Worm (Caenorhabditis elegans): ENCODE data around the gene T09D3.3.

T09D3.3 gene

ce11 chrV:5349471-5349870 lies at the start of gene T09D3.3:
TSS of gene T09D3.3 (minus strand) at chrV:5349571.
- TF ChIP-seq pha-4 (tag; optimal IDR thresholded peaks at IDR 0.05), result no peak
- no peak for TF ChIP-seq nhr-76 (tag; optimal IDR thresholded peaks at IDR 0.05)
- TF ChIP-seq snpc-4 (tag; optimal IDR thresholded peaks at IDR 0.05), result no peak
- no peak for TF ChIP-seq ceh-83 (GFP tag; optimal IDR thresholded peaks at IDR 0.05)
- no peak for TF ChIP-seq lsy-2 (tag; optimal IDR thresholded peaks at IDR 0.05)
- TF ChIP-seq zip-8 (tag; optimal IDR thresholded peaks at IDR 0.05), result no peak

- TF ChIP-seq ceh-39 (tag; optimal IDR thresholded peaks at IDR 0.05), result no peak
Observed at ce11 chrV:5392993-5393628, 43.7 kb upstream of the T09D3.3 start, which contains the start of gene C35A11.4. TSS of gene C35A11.4 (minus strand) at chrV:5393148.

ce11 chrV:5385914-5386493 lies 36.6 kb upstream of the T09D3.3 start, which contains the start of gene C35A11.2:
TSS of gene C35A11.2 (plus strand) at chrV:5386299.
- TF ChIP-seq blmp-1 (tag; optimal IDR thresholded peaks at IDR 0.05) (peak; percentile 75), nhr-76 (tag; optimal IDR thresholded peaks at IDR 0.05) (no peak)

- TF ChIP-seq flh-1 (GFP tag; optimal IDR thresholded peaks at IDR 0.05) (no peak), cnd-1 (tag; optimal IDR thresholded peaks at IDR 0.05) (no peak), M03D4.4 (tag; optimal IDR thresholded peaks at IDR 0.05) (no peak), unc-62 (GFP tag; optimal IDR thresholded peaks at IDR 0.05) (no peak), ztf-11 (tag; optimal IDR thresholded peaks at IDR 0.05) (no peak), sptf-1 (tag; optimal IDR thresholded peaks at IDR 0.05) (no peak), mep-1 (tag; optimal IDR thresholded peaks at IDR 0.05) (no peak), tbx-8 (GFP tag; optimal IDR thresholded peaks at IDR 0.05) (no peak), snpc-4 (tag; optimal IDR thresholded peaks at IDR 0.05) (no peak), ces-1 (GFP tag; optimal IDR thresholded peaks at IDR 0.05) (no peak), mab-5 (tag; optimal IDR thresholded peaks at IDR 0.05) (no peak), zip-8 (tag; optimal IDR thresholded peaks at IDR 0.05) (no peak), ham-2 (GFP tag; optimal IDR thresholded peaks at IDR 0.05) (no peak), lin-13 (tag; optimal IDR thresholded peaks at IDR 0.05) (no peak), lin-32 (GFP tag; optimal IDR thresholded peaks at IDR 0.05) (no peak), blmp-1 (tag; optimal IDR thresholded peaks at IDR 0.05) (no peak), unc-39 (tag; optimal IDR thresholded peaks at IDR 0.05) (no peak), ceh-83 (GFP tag; optimal IDR thresholded peaks at IDR 0.05) (no peak), ceh-43 (GFP tag; optimal IDR thresholded peaks at IDR 0.05) (no peak)
Observed at ce11 chrV:5372118-5372517, 22.7 kb upstream of the T09D3.3 start, which contains the start of gene C35A11.3. TSS of gene C35A11.3 (plus strand) at chrV:5372418.

ce11 chrV:5368792-5369191 lies 19.4 kb upstream of the T09D3.3 start, which contains the start of gene T09D3.9:
TSS of gene T09D3.9 (minus strand) at chrV:5368892.
- TF ChIP-seq ces-1 (GFP tag; optimal IDR thresholded peaks at IDR 0.05), result no peak
- TF ChIP-seq bed-3 (GFP tag; optimal IDR thresholded peaks at IDR 0.05), result no peak
- TF ChIP-seq ceh-39 (tag; optimal IDR thresholded peaks at IDR 0.05), result no peak
- TF ChIP-seq blmp-1 (tag; optimal IDR thresholded peaks at IDR 0.05), result no peak
- TF ChIP-seq sem-2 (GFP tag; optimal IDR thresholded peaks at IDR 0.05), result no peak
- no peak for TF ChIP-seq unc-39 (tag; optimal IDR thresholded peaks at IDR 0.05)
- TF ChIP-seq lsy-2 (tag; optimal IDR thresholded peaks at IDR 0.05), result no peak
- no peak for TF ChIP-seq ztf-11 (tag; optimal IDR thresholded peaks at IDR 0.05)
- no peak for TF ChIP-seq mls-2 (tag; optimal IDR thresholded peaks at IDR 0.05)
- TF ChIP-seq unc-62 (GFP tag; optimal IDR thresholded peaks at IDR 0.05), result no peak
- no peak for TF ChIP-seq flh-1 (GFP tag; optimal IDR thresholded peaks at IDR 0.05)
- no peak for TF ChIP-seq zip-8 (tag; optimal IDR thresholded peaks at IDR 0.05)
- no peak for TF ChIP-seq snpc-4 (tag; optimal IDR thresholded peaks at IDR 0.05)
- TF ChIP-seq nhr-237 (tag; optimal IDR thresholded peaks at IDR 0.05), result no peak
- TF ChIP-seq cnd-1 (tag; optimal IDR thresholded peaks at IDR 0.05), result no peak
- TF ChIP-seq nhr-76 (tag; optimal IDR thresholded peaks at IDR 0.05), result no peak
- TF ChIP-seq elt-1 (tag; optimal IDR thresholded peaks at IDR 0.05; ENCODE audit: borderline replicate concordance, insufficient read depth), result no peak
- TF ChIP-seq mep-1 (tag; optimal IDR thresholded peaks at IDR 0.05), result no peak

ce11 chrV:5364863-5365262 lies 15.5 kb upstream of the T09D3.3 start, which contains the start of gene T09D3.8:
TSS of gene T09D3.8 (plus strand) at chrV:5365163.
- TF ChIP-seq zip-8 (tag; optimal IDR thresholded peaks at IDR 0.05), result no peak
